1 fruit fly cellular context compared by ENCODE assay signal in the genomic region with DNA sequence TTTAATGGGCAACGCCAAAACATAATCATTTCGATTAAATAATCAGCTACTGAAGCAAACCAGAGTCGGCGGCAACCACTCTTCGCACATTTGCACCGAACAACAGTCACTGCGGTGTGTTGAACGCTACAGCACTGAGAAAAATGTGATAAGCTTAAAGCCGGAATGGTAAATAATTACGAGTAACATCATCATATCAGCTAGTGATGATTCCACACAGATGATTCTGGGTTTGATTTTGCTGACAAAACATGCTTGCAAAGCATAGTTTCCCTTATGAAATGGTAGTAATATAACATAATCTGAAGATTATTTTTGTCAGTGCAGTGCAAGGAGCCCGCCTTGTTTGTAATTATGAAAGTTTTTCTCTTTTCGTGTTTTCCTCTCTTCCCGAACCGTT.
TF ChIP-seq lines count a peak whose summit lies in the region.

No protein-coding gene starts in this region.

TF ChIP-seq in whole organism, embryonic, 481 proteins besides CTCF, POLR2A, EP300 and RAD21 (continued from another document and continues in another):
- peak; percentile 78 for TF ChIP-seq dmrt11E (tag; optimal IDR thresholded peaks at IDR 0.05; lab: Kevin White, UChicago)
- no peak for TF ChIP-seq odd (GFP tag; optimal IDR thresholded peaks at IDR 0.05; lab: Kevin White, UChicago)
- TF ChIP-seq Hr51 (GFP tag; optimal IDR thresholded peaks at IDR 0.05; lab: Kevin White, UChicago): peak; percentile 14 to 59
- TF ChIP-seq YL-1 (GFP tag; optimal IDR thresholded peaks at IDR 0.05; lab: Kevin White, UChicago): no peak
- TF ChIP-seq NC2β (GFP tag; optimal IDR thresholded peaks at IDR 0.05; lab: Kevin White, UChicago): peak; percentile 40
- TF ChIP-seq Usf (GFP tag; optimal IDR thresholded peaks at IDR 0.05; lab: Kevin White, UChicago): no peak
- TF ChIP-seq Hmx (GFP tag; optimal IDR thresholded peaks at IDR 0.05; lab: Kevin White, UChicago): no peak
- TF ChIP-seq CG14441 (GFP tag; IDR thresholded peaks at IDR 0.05; lab: Robert Waterston, UW): peak; percentile 18; the same call in 1 of the 2 replicates
- no peak for TF ChIP-seq sug (tag; optimal IDR thresholded peaks at IDR 0.05; lab: Kevin White, UChicago)
- TF ChIP-seq Side (GFP tag; optimal IDR thresholded peaks at IDR 0.05; lab: Kevin White, UChicago): no peak
- no peak for TF ChIP-seq gfzf (GFP tag; optimal IDR thresholded peaks at IDR 0.05; lab: Kevin White, UChicago)
- peak; percentile 58; the same call in 2 of the 3 replicates for TF ChIP-seq row (GFP tag; IDR thresholded peaks at IDR 0.05; lab: Robert Waterston, UW)
- TF ChIP-seq CG8281 (tag; optimal IDR thresholded peaks at IDR 0.05; lab: Kevin White, UChicago): no peak
- TF ChIP-seq cad (GFP tag; optimal IDR thresholded peaks at IDR 0.05; lab: Kevin White, UChicago): no peak
- no peak for TF ChIP-seq toy (GFP tag; IDR thresholded peaks at IDR 0.05; lab: Robert Waterston, UW)
- TF ChIP-seq Camta (GFP tag; optimal IDR thresholded peaks at IDR 0.05; lab: Kevin White, UChicago): peak; percentile 12
- TF ChIP-seq exex (tag; optimal IDR thresholded peaks at IDR 0.05; lab: Kevin White, UChicago): no peak
- TF ChIP-seq CG1233 (GFP tag; optimal IDR thresholded peaks at IDR 0.05; lab: Kevin White, UChicago): no peak
- no peak for TF ChIP-seq Tbp (GFP tag; optimal IDR thresholded peaks at IDR 0.05; lab: Kevin White, UChicago)
- no peak for TF ChIP-seq CG7357 (GFP tag; IDR thresholded peaks at IDR 0.05; lab: Robert Waterston, UW)
- peak; percentile 14 for TF ChIP-seq CG12659 (GFP tag; optimal IDR thresholded peaks at IDR 0.05; lab: Kevin White, UChicago)
- no peak for TF ChIP-seq Dfd (GFP tag; optimal IDR thresholded peaks at IDR 0.05; lab: Kevin White, UChicago)
- TF ChIP-seq HmgZ (tag; optimal IDR thresholded peaks at IDR 0.05; lab: Kevin White, UChicago): no peak
- no peak for TF ChIP-seq luna (GFP tag; optimal IDR thresholded peaks at IDR 0.05; lab: Kevin White, UChicago)
- no peak for TF ChIP-seq amos (GFP tag; IDR thresholded peaks at IDR 0.05; lab: Robert Waterston, UW; ENCODE audit: partially characterized antibody)
- TF ChIP-seq Hsf (GFP tag; optimal IDR thresholded peaks at IDR 0.05; lab: Kevin White, UChicago): peak; percentile 36
- no peak for TF ChIP-seq hkb (optimal IDR thresholded peaks at IDR 0.05; lab: Kevin White, UChicago)
- TF ChIP-seq hkb (GFP tag; IDR thresholded peaks at IDR 0.05; lab: Robert Waterston, UW): 0 out of 2 replicates have a peak, but pooled peaks have one; percentile 18
- peak; percentile 13 for TF ChIP-seq CG15269 (tag; optimal IDR thresholded peaks at IDR 0.05; lab: Kevin White, UChicago)
- no peak for TF ChIP-seq CG7372 (GFP tag; IDR thresholded peaks at IDR 0.05; lab: Robert Waterston, UW)
- TF ChIP-seq Nf-YC (tag; optimal IDR thresholded peaks at IDR 0.05; lab: Kevin White, UChicago): no peak
- TF ChIP-seq Vsx1 (GFP tag; optimal IDR thresholded peaks at IDR 0.05; lab: Kevin White, UChicago): no peak
- TF ChIP-seq BtbVII (GFP tag; optimal IDR thresholded peaks at IDR 0.05; lab: Kevin White, UChicago): no peak
- TF ChIP-seq CG1832 (GFP tag; optimal IDR thresholded peaks at IDR 0.05; lab: Kevin White, UChicago): no peak
- TF ChIP-seq Ravus (GFP tag; IDR thresholded peaks at IDR 0.05; lab: Robert Waterston, UW): no peak
- peak; percentile 67 to 83 for TF ChIP-seq bsh (GFP tag; optimal IDR thresholded peaks at IDR 0.05; lab: Kevin White, UChicago)
- no peak for TF ChIP-seq CG1647 (GFP tag; optimal IDR thresholded peaks at IDR 0.05; lab: Kevin White, UChicago)
- TF ChIP-seq CG30403 (GFP tag; optimal IDR thresholded peaks at IDR 0.05; lab: Kevin White, UChicago): peak; percentile 44
- peak; percentile 59 for TF ChIP-seq az2 (GFP tag; optimal IDR thresholded peaks at IDR 0.05; lab: Kevin White, UChicago)
- TF ChIP-seq jigr1 (GFP tag; IDR thresholded peaks at IDR 0.05; lab: Robert Waterston, UW): no peak
- no peak for TF ChIP-seq CG12942 (GFP tag; optimal IDR thresholded peaks at IDR 0.05; lab: Kevin White, UChicago)
- TF ChIP-seq psq (GFP tag; optimal IDR thresholded peaks at IDR 0.05; lab: Kevin White, UChicago): no peak
- TF ChIP-seq tll (GFP tag; optimal IDR thresholded peaks at IDR 0.05; lab: Kevin White, UChicago): no peak
- TF ChIP-seq CG17385 (GFP tag; optimal IDR thresholded peaks at IDR 0.05; lab: Kevin White, UChicago): peak; percentile 51
- no peak for TF ChIP-seq crp (GFP tag; optimal IDR thresholded peaks at IDR 0.05; lab: Kevin White, UChicago)
- TF ChIP-seq CG11247 (GFP tag; IDR thresholded peaks at IDR 0.05; lab: Robert Waterston, UW): no peak
- TF ChIP-seq lov (optimal IDR thresholded peaks at IDR 0.05; lab: Kevin White, UChicago): no peak
- no peak for TF ChIP-seq lov (GFP tag; IDR thresholded peaks at IDR 0.05; lab: Robert Waterston, UW)
- TF ChIP-seq CG17328 (GFP tag; IDR thresholded peaks at IDR 0.05; lab: Robert Waterston, UW): peak; percentile 64
- peak; percentile 31 for TF ChIP-seq CG3281 (GFP tag; optimal IDR thresholded peaks at IDR 0.05; lab: Kevin White, UChicago)
- TF ChIP-seq CG13123 (GFP tag; optimal IDR thresholded peaks at IDR 0.05; lab: Kevin White, UChicago): no peak
- TF ChIP-seq CG12391 (tag; optimal IDR thresholded peaks at IDR 0.05; lab: Kevin White, UChicago): peak; percentile 52
- peak; percentile 54 for TF ChIP-seq CG3407 (GFP tag; optimal IDR thresholded peaks at IDR 0.05; lab: Kevin White, UChicago)
- TF ChIP-seq unpg (GFP tag; optimal IDR thresholded peaks at IDR 0.05; lab: Kevin White, UChicago): peak; percentile 63
- peak; percentile 56 to 76 for TF ChIP-seq chif (GFP tag; optimal IDR thresholded peaks at IDR 0.05; lab: Kevin White, UChicago)
- no peak for TF ChIP-seq Dad (GFP tag; optimal IDR thresholded peaks at IDR 0.05; lab: Kevin White, UChicago)
- no peak for TF ChIP-seq ato (GFP tag; IDR thresholded peaks at IDR 0.05; lab: Robert Waterston, UW; ENCODE audit: partially characterized antibody)
- TF ChIP-seq CG32532 (GFP tag; IDR thresholded peaks at IDR 0.05; lab: Robert Waterston, UW): no peak
- no peak for TF ChIP-seq CG14050 (GFP tag; IDR thresholded peaks at IDR 0.05; lab: Robert Waterston, UW)
- no peak for TF ChIP-seq CG3163 (GFP tag; optimal IDR thresholded peaks at IDR 0.05; lab: Kevin White, UChicago)
- no peak for TF ChIP-seq Trl (optimal IDR thresholded peaks at IDR 0.05; lab: Kevin White, UChicago)
- peak; percentile 36 for TF ChIP-seq Trl (GFP tag; optimal IDR thresholded peaks at IDR 0.05; lab: Kevin White, UChicago)
- TF ChIP-seq CG10462 (GFP tag; optimal IDR thresholded peaks at IDR 0.05; lab: Kevin White, UChicago): peak; percentile 46
- TF ChIP-seq CG43689 (GFP tag; IDR thresholded peaks at IDR 0.05; lab: Robert Waterston, UW): no peak
- TF ChIP-seq CG9215 (GFP tag; IDR thresholded peaks at IDR 0.05; lab: Robert Waterston, UW): no peak
- no peak for TF ChIP-seq ftz-f1 (GFP tag; optimal IDR thresholded peaks at IDR 0.05; lab: Kevin White, UChicago)
- TF ChIP-seq CG8388 (GFP tag; optimal IDR thresholded peaks at IDR 0.05; lab: Kevin White, UChicago): peak; percentile 66
- TF ChIP-seq CG3065 (GFP tag; optimal IDR thresholded peaks at IDR 0.05; lab: Kevin White, UChicago): no peak
- TF ChIP-seq fu2 (GFP tag; optimal IDR thresholded peaks at IDR 0.05; lab: Kevin White, UChicago): no peak
- TF ChIP-seq vfl (GFP tag; optimal IDR thresholded peaks at IDR 0.05; lab: Kevin White, UChicago): no peak
- TF ChIP-seq CG15601 (tag; optimal IDR thresholded peaks at IDR 0.05; lab: Kevin White, UChicago): peak; percentile 19
- no peak for TF ChIP-seq CG7987 (GFP tag; optimal IDR thresholded peaks at IDR 0.05; lab: Kevin White, UChicago)
- no peak for TF ChIP-seq CG10274 (GFP tag; optimal IDR thresholded peaks at IDR 0.05; lab: Kevin White, UChicago)
- TF ChIP-seq CG31224 (GFP tag; IDR thresholded peaks at IDR 0.05; lab: Robert Waterston, UW): no peak
- TF ChIP-seq nau (GFP tag; optimal IDR thresholded peaks at IDR 0.05; lab: Kevin White, UChicago): peak; percentile 19
- TF ChIP-seq CG11504 (tag; optimal IDR thresholded peaks at IDR 0.05; lab: Kevin White, UChicago): peak; percentile 74
- peak; percentile 38; the same call in 1 of the 2 replicates for TF ChIP-seq CG10366 (GFP tag; IDR thresholded peaks at IDR 0.05; lab: Robert Waterston, UW)
- no peak for TF ChIP-seq Scr (GFP tag; IDR thresholded peaks at IDR 0.05; lab: Robert Waterston, UW; ENCODE audit: partially characterized antibody)
- TF ChIP-seq CG18764 (GFP tag; optimal IDR thresholded peaks at IDR 0.05; lab: Kevin White, UChicago): peak; percentile 13
- no peak for TF ChIP-seq zfh2 (GFP tag; optimal IDR thresholded peaks at IDR 0.05; lab: Kevin White, UChicago)
- no peak for TF ChIP-seq knrl (GFP tag; IDR thresholded peaks at IDR 0.05; lab: Robert Waterston, UW; ENCODE audit: partially characterized antibody)
- no peak for TF ChIP-seq sc (optimal IDR thresholded peaks at IDR 0.05; lab: Kevin White, UChicago)
- TF ChIP-seq sc (GFP tag; optimal IDR thresholded peaks at IDR 0.05; lab: Kevin White, UChicago): peak; percentile 38
- no peak for TF ChIP-seq Bteb2 (GFP tag; optimal IDR thresholded peaks at IDR 0.05; lab: Kevin White, UChicago)
- TF ChIP-seq vvl (GFP tag; IDR thresholded peaks at IDR 0.05; lab: Robert Waterston, UW): peak; percentile 51; the same call in 1 of the 2 replicates
- peak; percentile 75; the same call in 2 of the 3 replicates for TF ChIP-seq ci (GFP tag; IDR thresholded peaks at IDR 0.05; lab: Robert Waterston, UW)
- TF ChIP-seq CG9437 (GFP tag; optimal IDR thresholded peaks at IDR 0.05; lab: Kevin White, UChicago): no peak
- TF ChIP-seq nerfin-2 (GFP tag; IDR thresholded peaks at IDR 0.05; lab: Robert Waterston, UW; ENCODE audit: partially characterized antibody): no peak
- TF ChIP-seq CG15514 (GFP tag; optimal IDR thresholded peaks at IDR 0.05; lab: Kevin White, UChicago): no peak
- TF ChIP-seq CG5180 (GFP tag; optimal IDR thresholded peaks at IDR 0.05; lab: Kevin White, UChicago): no peak
- TF ChIP-seq ewg (GFP tag; optimal IDR thresholded peaks at IDR 0.05; lab: Kevin White, UChicago): peak; percentile 48
- TF ChIP-seq otp (GFP tag; IDR thresholded peaks at IDR 0.05; lab: Robert Waterston, UW): no peak
- TF ChIP-seq CG1792 (GFP tag; optimal IDR thresholded peaks at IDR 0.05; lab: Kevin White, UChicago): no peak
- TF ChIP-seq CG4404 (GFP tag; IDR thresholded peaks at IDR 0.05; lab: Robert Waterston, UW): peak; percentile 58
- TF ChIP-seq chm (GFP tag; IDR thresholded peaks at IDR 0.05; lab: Robert Waterston, UW): peak; percentile 49; the same call in 1 of the 2 replicates
- no peak for TF ChIP-seq hbn (GFP tag; IDR thresholded peaks at IDR 0.05; lab: Robert Waterston, UW; ENCODE audit: partially characterized antibody)
- no peak for TF ChIP-seq Fer1 (GFP tag; optimal IDR thresholded peaks at IDR 0.05; lab: Kevin White, UChicago)
- TF ChIP-seq Sry-δ (GFP tag; optimal IDR thresholded peaks at IDR 0.05; lab: Kevin White, UChicago): peak; percentile 25
- TF ChIP-seq ase (GFP tag; IDR thresholded peaks at IDR 0.05; lab: Robert Waterston, UW): no peak
- no peak for TF ChIP-seq sna (GFP tag; IDR thresholded peaks at IDR 0.05; lab: Robert Waterston, UW; ENCODE audit: partially characterized antibody)
- no peak for TF ChIP-seq scrt (GFP tag; optimal IDR thresholded peaks at IDR 0.05; lab: Kevin White, UChicago)
- TF ChIP-seq Ssrp (tag; optimal IDR thresholded peaks at IDR 0.05; lab: Kevin White, UChicago): peak; percentile 65
- no peak for TF ChIP-seq CG7928 (GFP tag; optimal IDR thresholded peaks at IDR 0.05; lab: Kevin White, UChicago)
- peak; percentile 21 for TF ChIP-seq CG7839 (tag; optimal IDR thresholded peaks at IDR 0.05; lab: Kevin White, UChicago)
- no peak for TF ChIP-seq abd-A (tag; optimal IDR thresholded peaks at IDR 0.05; lab: Kevin White, UChicago)
- no peak for TF ChIP-seq CG15479 (GFP tag; optimal IDR thresholded peaks at IDR 0.05; lab: Kevin White, UChicago)
- no peak for TF ChIP-seq CG11398 (GFP tag; optimal IDR thresholded peaks at IDR 0.05; lab: Kevin White, UChicago)
- TF ChIP-seq Adf1 (GFP tag; IDR thresholded peaks at IDR 0.05; lab: Robert Waterston, UW): no peak
- no peak; the same call in 1 of the 2 replicates for TF ChIP-seq CG8765 (GFP tag; IDR thresholded peaks at IDR 0.05; lab: Robert Waterston, UW)
- TF ChIP-seq CG17361 (GFP tag; IDR thresholded peaks at IDR 0.05; lab: Robert Waterston, UW): 0 out of 3 replicates have a peak, but pooled peaks have one; percentile 43
- no peak for TF ChIP-seq Six4 (GFP tag; optimal IDR thresholded peaks at IDR 0.05; lab: Kevin White, UChicago)
- TF ChIP-seq CG34376 (GFP tag; optimal IDR thresholded peaks at IDR 0.05; lab: Kevin White, UChicago): no peak
- no peak for TF ChIP-seq CG6791 (GFP tag; IDR thresholded peaks at IDR 0.05; lab: Robert Waterston, UW; ENCODE audit: partially characterized antibody)
- TF ChIP-seq CG11560 (tag; IDR thresholded peaks at IDR 0.05; lab: Robert Waterston, UW): no peak
- peak; percentile 29 for TF ChIP-seq CG11723 (GFP tag; optimal IDR thresholded peaks at IDR 0.05; lab: Kevin White, UChicago)
- peak; percentile 71 for TF ChIP-seq dmrt99B (tag; optimal IDR thresholded peaks at IDR 0.05; lab: Kevin White, UChicago)
- TF ChIP-seq yki (optimal IDR thresholded peaks at IDR 0.05; lab: Kevin White, UChicago): no peak
- no peak for TF ChIP-seq dan (GFP tag; IDR thresholded peaks at IDR 0.05; lab: Robert Waterston, UW)
- no peak for TF ChIP-seq mirr (GFP tag; optimal IDR thresholded peaks at IDR 0.05; lab: Kevin White, UChicago)
- TF ChIP-seq CG12299 (tag; optimal IDR thresholded peaks at IDR 0.05; lab: Kevin White, UChicago): no peak
- no peak for TF ChIP-seq CrebB (tag; optimal IDR thresholded peaks at IDR 0.05; lab: Kevin White, UChicago)
- no peak for TF ChIP-seq CG3726 (GFP tag; IDR thresholded peaks at IDR 0.05; lab: Robert Waterston, UW)
- TF ChIP-seq Pdp1 (GFP tag; optimal IDR thresholded peaks at IDR 0.05; lab: Kevin White, UChicago): peak in 1 of 2 experiments; percentile 32
- no peak for TF ChIP-seq repo (GFP tag; optimal IDR thresholded peaks at IDR 0.05; lab: Kevin White, UChicago)
- peak; percentile 56 for TF ChIP-seq pnt (GFP tag; optimal IDR thresholded peaks at IDR 0.05; lab: Kevin White, UChicago)
- TF ChIP-seq CG9727 (GFP tag; optimal IDR thresholded peaks at IDR 0.05; lab: Kevin White, UChicago): peak; percentile 12
- peak in 1 of 3 experiments; percentile 73 for TF ChIP-seq lola (GFP tag; optimal IDR thresholded peaks at IDR 0.05; lab: Kevin White, UChicago)
- TF ChIP-seq tup (GFP tag; optimal IDR thresholded peaks at IDR 0.05; lab: Kevin White, UChicago): no peak
- peak; percentile 43; the same call in 1 of the 2 replicates for TF ChIP-seq H2.0 (GFP tag; IDR thresholded peaks at IDR 0.05; lab: Robert Waterston, UW)
- TF ChIP-seq CG4424 (GFP tag; optimal IDR thresholded peaks at IDR 0.05; lab: Kevin White, UChicago): peak; percentile 55
